Fruit fly (Drosophila melanogaster) whole organism, embryonic: Measurements from ENCODE around the gene CG5641.

Experiments used
- Adf1 ChIP-seq: fragments of 200-800 bp; sonication (Bioruptor generic); IDR thresholded peaks from 2 replicates; pipeline ENCODE4 v1.3.6; 2022; ENCODE audit warnings: missing biosample characterization, missing genetic modification characterization
- CG10959 ChIP-seq: fragments of 200-800 bp; sonication (Bioruptor generic); IDR thresholded peaks from 2 replicates; pipeline ENCODE4 v1.3.6; 2022; ENCODE audit warnings: missing biosample characterization, missing genetic modification characterization
- CG11398 ChIP-seq: fragments of 200-800 bp; sonication (Bioruptor generic); optimal IDR thresholded peaks from 2 replicates; lab custom pipeline; 2016; ENCODE audit warnings: missing biosample characterization, missing genetic modification characterization
- CG11695 ChIP-seq: fragments of 200-800 bp; sonication (Bioruptor generic); IDR thresholded peaks from 3 replicates; pipeline ENCODE4 v1.3.6; 2022; ENCODE audit warnings: missing biosample characterization, missing genetic modification characterization
- CG13287 ChIP-seq: fragments of 200-800 bp; sonication (Bioruptor generic); IDR thresholded peaks from 2 replicates; pipeline ENCODE4 v1.3.6; 2022; ENCODE audit warnings: missing biosample characterization, missing genetic modification characterization; ENCODE audit not compliant: partially characterized antibody
- CG13296 ChIP-seq: fragments of 200-800 bp; sonication (Bioruptor generic); optimal IDR thresholded peaks from 3 replicates; lab custom pipeline; 2018; ENCODE audit warnings: missing biosample characterization, mild to moderate bottlenecking, missing genetic modification characterization
- CG16813 ChIP-seq: fragments of 200-800 bp; sonication (Bioruptor generic); IDR thresholded peaks from 3 replicates; pipeline ENCODE4 v1.3.6; 2022; ENCODE audit warnings: missing biosample characterization, missing genetic modification characterization; ENCODE audit not compliant: partially characterized antibody
- CG18599 ChIP-seq: fragments of 200-800 bp; sonication (Bioruptor generic); optimal IDR thresholded peaks from 3 replicates; lab custom pipeline; 2017; ENCODE audit warnings: missing biosample characterization, missing genetic modification characterization, mild to moderate bottlenecking, moderate library complexity, missing genetic modification reagents
- CG30431 ChIP-seq: fragments of 200-800 bp; sonication (Bioruptor generic); optimal IDR thresholded peaks from 2 replicates; lab custom pipeline; 2017; ENCODE audit warnings: missing biosample characterization, missing genetic modification characterization
- CG3065 ChIP-seq: fragments of 200-800 bp; sonication (Bioruptor generic); optimal IDR thresholded peaks from 2 replicates; lab custom pipeline; 2016; ENCODE audit warnings: missing biosample characterization, missing genetic modification characterization
- CG31388 ChIP-seq: fragments of 200-800 bp; sonication (Bioruptor generic); optimal IDR thresholded peaks from 2 replicates; lab custom pipeline; 2016; ENCODE audit warnings: missing biosample characterization, missing genetic modification characterization
- CG4617 ChIP-seq: fragments of 200-800 bp; sonication (Bioruptor generic); optimal IDR thresholded peaks from 3 replicates; lab custom pipeline; 2016; ENCODE audit warnings: missing biosample characterization, missing genetic modification characterization, borderline replicate concordance
- CG6791 ChIP-seq: fragments of 200-800 bp; sonication (Bioruptor generic); IDR thresholded peaks from 3 replicates; pipeline ENCODE4 v1.3.6; 2022; ENCODE audit warnings: missing biosample characterization, missing genetic modification characterization; ENCODE audit not compliant: partially characterized antibody
- CG7963 ChIP-seq: fragments of 200-800 bp; sonication (Bioruptor generic); IDR thresholded peaks from 3 replicates; pipeline ENCODE4 v1.3.6; 2022; ENCODE audit warnings: missing biosample characterization, missing genetic modification characterization; ENCODE audit not compliant: partially characterized antibody
- CG8089 ChIP-seq: fragments of 200-800 bp; sonication (Bioruptor generic); optimal IDR thresholded peaks from 3 replicates; lab custom pipeline; 2016; ENCODE audit warnings: missing biosample characterization, missing genetic modification characterization
- CG8359 ChIP-seq: fragments of 200-800 bp; sonication (Bioruptor generic); optimal IDR thresholded peaks from 2 replicates; lab custom pipeline; 2017; ENCODE audit warnings: missing biosample characterization, mild to moderate bottlenecking, missing genetic modification characterization, borderline replicate concordance
- CG9817 ChIP-seq: fragments of 200-800 bp; sonication (Bioruptor generic); optimal IDR thresholded peaks from 2 replicates; lab custom pipeline; 2018; ENCODE audit warnings: missing biosample characterization, mild to moderate bottlenecking, missing genetic modification characterization, moderate library complexity
- Dp ChIP-seq: fragments of 200-800 bp; sonication (Bioruptor generic); optimal IDR thresholded peaks from 2 replicates; lab custom pipeline; 2018; ENCODE audit warnings: missing biosample characterization, mild to moderate bottlenecking, missing genetic modification characterization, moderate library complexity
- E2f2 ChIP-seq: fragments of 200-800 bp; sonication (Bioruptor generic); IDR thresholded peaks from 2 replicates; pipeline ENCODE4 v1.3.6; 2022; ENCODE audit warnings: missing biosample characterization, missing genetic modification characterization
- Eip74EF ChIP-seq, 2 experiments: fragments of 200-800 bp in 1 of 2; fragments of >200 bp in 1 of 2; sonication (Bioruptor generic) in 1 of 2; optimal IDR thresholded peaks; 2 replicates each; lab custom pipeline; 2017 to 2019; ENCODE audit warnings: missing biosample characterization in 2 of 2, missing genetic modification characterization in 2 of 2, mild to moderate bottlenecking in 1 of 2, moderate library complexity in 1 of 2
- Hr3 ChIP-seq: fragments of 200-800 bp; sonication (Bioruptor generic); optimal IDR thresholded peaks from 3 replicates; lab custom pipeline; 2016; ENCODE audit warnings: missing biosample characterization, missing genetic modification characterization
- Lhr ChIP-seq: fragments of 200-800 bp; sonication (Bioruptor generic); optimal IDR thresholded peaks from 3 replicates; lab custom pipeline; 2017; ENCODE audit warnings: mild to moderate bottlenecking, missing biosample characterization, missing genetic modification reagents, missing genetic modification characterization
- NC2β ChIP-seq: fragments of 200-800 bp; sonication (Bioruptor generic); optimal IDR thresholded peaks from 2 replicates; lab custom pipeline; 2016; ENCODE audit warnings: missing biosample characterization, missing genetic modification characterization
- Oaz ChIP-seq: fragments of 200-800 bp; sonication (Bioruptor generic); IDR thresholded peaks from 2 replicates; pipeline ENCODE4 v1.3.6; 2022; ENCODE audit warnings: missing biosample characterization, missing genetic modification characterization
- Scr ChIP-seq: fragments of 200-800 bp; sonication (Bioruptor generic); IDR thresholded peaks from 2 replicates; pipeline ENCODE4 v1.3.6; 2022; ENCODE audit warnings: missing biosample characterization, missing genetic modification characterization; ENCODE audit not compliant: partially characterized antibody
- Sin3A ChIP-seq: fragments of >200 bp; optimal IDR thresholded peaks from 2 replicates; lab custom pipeline; 2018
- Sox102F ChIP-seq: fragments of 200-800 bp; sonication (Bioruptor generic); optimal IDR thresholded peaks from 2 replicates; lab custom pipeline; 2018; ENCODE audit warnings: missing biosample characterization, mild to moderate bottlenecking, missing genetic modification characterization, moderate library complexity
- ab ChIP-seq: fragments of 200-800 bp; sonication (Bioruptor generic); optimal IDR thresholded peaks from 2 replicates; lab custom pipeline; 2016; ENCODE audit warnings: missing biosample characterization, missing genetic modification characterization
- al ChIP-seq: fragments of 200-800 bp; sonication (Bioruptor generic); IDR thresholded peaks from 2 replicates; pipeline ENCODE4 v1.3.6; 2022; ENCODE audit warnings: missing biosample characterization, missing genetic modification characterization
- bigmax ChIP-seq: fragments of 200-800 bp; sonication (Bioruptor generic); optimal IDR thresholded peaks from 2 replicates; lab custom pipeline; 2018; ENCODE audit warnings: missing biosample characterization, mild to moderate bottlenecking, missing genetic modification characterization
- btn ChIP-seq: fragments of 200-800 bp; sonication (Bioruptor generic); optimal IDR thresholded peaks from 2 replicates; lab custom pipeline; 2016; ENCODE audit warnings: missing biosample characterization, missing genetic modification characterization
- ci ChIP-seq: fragments of 200-800 bp; sonication (Bioruptor generic); IDR thresholded peaks from 3 replicates; pipeline ENCODE4 v1.3.6; 2022; ENCODE audit warnings: missing biosample characterization, missing genetic modification characterization
- crp ChIP-seq, 2 experiments: fragments of 200-800 bp; sonication (Bioruptor generic); optimal IDR thresholded peaks; 2 replicates in 1 of 2; 3 replicates in 1 of 2; lab custom pipeline; 2017; ENCODE audit warnings: missing biosample characterization in 2 of 2, missing genetic modification characterization in 2 of 2, mild to moderate bottlenecking in 1 of 2, moderate library complexity in 1 of 2
- ewg ChIP-seq: fragments of 200-800 bp; sonication (Bioruptor generic); optimal IDR thresholded peaks from 3 replicates; lab custom pipeline; 2017; ENCODE audit warnings: mild to moderate bottlenecking, missing biosample characterization, missing genetic modification reagents, missing genetic modification characterization
- fd102C ChIP-seq: fragments of 200-800 bp; sonication (Bioruptor generic); optimal IDR thresholded peaks from 2 replicates; lab custom pipeline; 2018; ENCODE audit warnings: missing biosample characterization, mild to moderate bottlenecking, missing genetic modification characterization, moderate library complexity
- fd96Cb ChIP-seq: fragments of 200-800 bp; sonication (Bioruptor generic); optimal IDR thresholded peaks from 2 replicates; lab custom pipeline; 2018; ENCODE audit warnings: missing biosample characterization, mild to moderate bottlenecking, missing genetic modification characterization, moderate library complexity
- fru ChIP-seq: fragments of >200 bp; optimal IDR thresholded peaks from 2 replicates; lab custom pipeline; 2017
- gcm ChIP-seq: fragments of 200-800 bp; sonication (Bioruptor generic); optimal IDR thresholded peaks from 2 replicates; lab custom pipeline; 2019; ENCODE audit warnings: missing biosample characterization, mild to moderate bottlenecking, missing genetic modification characterization, moderate library complexity
- jigr1 ChIP-seq: fragments of 200-800 bp; sonication (Bioruptor generic); IDR thresholded peaks from 3 replicates; pipeline ENCODE4 v1.3.6; 2022; ENCODE audit warnings: missing biosample characterization, missing genetic modification characterization
- klu ChIP-seq: fragments of 200-800 bp; sonication (Bioruptor generic); IDR thresholded peaks from 2 replicates; pipeline ENCODE4 v1.3.6; 2022; ENCODE audit warnings: missing biosample characterization, missing genetic modification characterization
- kni ChIP-seq: fragments of 200-800 bp; sonication (Bioruptor generic); optimal IDR thresholded peaks from 3 replicates; lab custom pipeline; 2017; ENCODE audit warnings: mild to moderate bottlenecking, missing biosample characterization, missing genetic modification reagents, missing genetic modification characterization
- lilli ChIP-seq: fragments of 200-800 bp; sonication (Bioruptor generic); optimal IDR thresholded peaks from 3 replicates; lab custom pipeline; 2016; ENCODE audit warnings: missing biosample characterization, missing genetic modification characterization
- luna ChIP-seq: fragments of 200-800 bp; sonication (Bioruptor generic); optimal IDR thresholded peaks from 2 replicates; lab custom pipeline; 2016; ENCODE audit warnings: missing biosample characterization, missing genetic modification characterization
- mld ChIP-seq: fragments of 200-800 bp; sonication (Bioruptor generic); IDR thresholded peaks from 3 replicates; pipeline ENCODE4 v1.3.6; 2022; ENCODE audit warnings: missing biosample characterization, missing genetic modification characterization; ENCODE audit not compliant: partially characterized antibody
- nerfin-2 ChIP-seq: fragments of 200-800 bp; sonication (Bioruptor generic); IDR thresholded peaks from 2 replicates; pipeline ENCODE4 v1.3.6; 2022; ENCODE audit warnings: missing biosample characterization, missing genetic modification characterization; ENCODE audit not compliant: partially characterized antibody
- nmo ChIP-seq: fragments of 200-800 bp; sonication (Bioruptor generic); optimal IDR thresholded peaks from 2 replicates; lab custom pipeline; 2018; ENCODE audit warnings: missing biosample characterization, mild to moderate bottlenecking, missing genetic modification characterization, moderate library complexity
- p53 ChIP-seq: fragments of 200-800 bp; sonication (Bioruptor generic); optimal IDR thresholded peaks from 2 replicates; lab custom pipeline; 2016; ENCODE audit warnings: missing biosample characterization, missing genetic modification characterization
- pzg ChIP-seq: fragments of 200-800 bp; sonication (Bioruptor generic); optimal IDR thresholded peaks from 3 replicates; lab custom pipeline; 2018; ENCODE audit warnings: missing biosample characterization, mild to moderate bottlenecking, missing genetic modification characterization, moderate library complexity
- sim ChIP-seq: fragments of 200-800 bp; sonication (Bioruptor generic); IDR thresholded peaks from 2 replicates; pipeline ENCODE4 v1.3.6; 2022; ENCODE audit warnings: missing biosample characterization, missing genetic modification characterization
- usp ChIP-seq: fragments of >200 bp; optimal IDR thresholded peaks from 2 replicates; lab custom pipeline; 2017; ENCODE audit warnings: missing biosample characterization, missing genetic modification characterization
- wek ChIP-seq: fragments of 200-800 bp; sonication (Bioruptor generic); optimal IDR thresholded peaks from 3 replicates; lab custom pipeline; 2018; ENCODE audit warnings: missing biosample characterization, mild to moderate bottlenecking, missing genetic modification characterization, moderate library complexity

CG5641 gene

dm6 chr3R:12429120-12429610 is at the start of gene CG5641, which contains the start of gene CG5245 (continued):
- TF ChIP-seq lilli (GFP tag; lab: Kevin White, UChicago) (no peak), nerfin-2 (no peak), pzg (peak; percentile 51), p53 (no peak), CG3065 (GFP tag; lab: Kevin White, UChicago) (no peak), Lhr (GFP tag; lab: Kevin White, UChicago) (peak; percentile 31), kni (no peak), CG8089 (no peak), CG7963 (GFP tag; lab: Robert Waterston, UW) (no peak), CG8359 (GFP tag; lab: Kevin White, UChicago) (no peak), gcm (GFP tag; lab: Kevin White, UChicago) (no peak), CG11695 (GFP tag; lab: Robert Waterston, UW) (no peak), ab (no peak), bigmax (GFP tag; lab: Kevin White, UChicago) (no peak), wek (GFP tag; lab: Kevin White, UChicago) (no peak), fru (lab: Kevin White, UChicago) (no peak), fd102C (GFP tag; lab: Kevin White, UChicago) (no peak), ci (GFP tag; lab: Robert Waterston, UW) (no peak), mld (no peak), fd96Cb (no peak), klu (GFP tag; lab: Robert Waterston, UW) (no peak), crp (GFP tag; optimal IDR thresholded peaks at IDR 0.05; lab: Kevin White, UChicago) (no peak), CG10959 (GFP tag; lab: Robert Waterston, UW) (no peak), CG31388 (GFP tag; lab: Kevin White, UChicago) (no peak), Hr3 (no peak), Sin3A (peak; percentile 34), Oaz (GFP tag; lab: Robert Waterston, UW) (no peak), CG9817 (no peak), Scr (GFP tag; lab: Robert Waterston, UW) (no peak), usp (GFP tag; lab: Kevin White, UChicago) (no peak), sim (GFP tag; lab: Robert Waterston, UW) (no peak), Sox102F (GFP tag; lab: Kevin White, UChicago) (no peak), Dp (peak; percentile 60), CG4617 (GFP tag; lab: Kevin White, UChicago) (peak; percentile 51), jigr1 (no peak), Adf1 (GFP tag; lab: Robert Waterston, UW) (no peak), CG13296 (GFP tag; lab: Kevin White, UChicago) (no peak), NC2β (GFP tag; lab: Kevin White, UChicago) (no peak), Eip74EF (GFP tag; optimal IDR thresholded peaks at IDR 0.05; lab: Kevin White, UChicago) (no peak), CG13287 (GFP tag; lab: Robert Waterston, UW) (peak; percentile 18; the same call in 1 of the 2 replicates), CG16813 (GFP tag; lab: Robert Waterston, UW) (no peak), ewg (no peak), al (GFP tag; lab: Robert Waterston, UW) (no peak), CG18599 (no peak), luna (GFP tag; lab: Kevin White, UChicago) (no peak), nmo (GFP tag; lab: Kevin White, UChicago) (peak; percentile 20), CG6791 (no peak), CG30431 (GFP tag; lab: Kevin White, UChicago) (no peak), E2f2 (GFP tag; lab: Robert Waterston, UW) (peak; percentile 64), CG11398 (no peak), btn (GFP tag; lab: Kevin White, UChicago) (no peak)
